Worm (Caenorhabditis elegans): Measurements from ENCODE around the gene Y59A8A.8.

Gene Y59A8A.8

DNA sequence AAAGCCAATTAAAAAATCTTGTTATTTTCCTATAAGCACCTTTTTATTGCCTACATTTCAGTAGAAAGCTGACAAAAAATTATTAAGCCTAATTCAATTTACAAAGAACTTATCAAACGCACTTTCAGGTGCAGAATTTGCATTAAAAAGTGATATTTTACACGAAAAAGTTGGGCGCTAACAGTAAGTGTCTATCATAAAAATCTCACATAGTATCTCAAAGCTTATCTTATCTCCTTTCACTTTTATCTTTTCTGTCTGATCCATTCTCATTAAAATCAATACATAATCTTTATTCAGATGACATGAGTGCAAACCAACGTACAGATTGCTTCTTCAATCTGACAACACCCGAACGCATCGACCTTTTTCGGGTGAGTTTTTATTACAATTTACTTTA is 44.6 kb downstream of the Y59A8A.8 start, which contains the start of gene dcar-1:
Gene dcar-1, plus strand, starts transcription at position 301 of the 400 bp plus-strand sequence.
- TF ChIP-seq tra-4 (tag; optimal IDR thresholded peaks at IDR 0.05), result no peak
- TF ChIP-seq tbx-11 (GFP tag; IDR thresholded peaks at IDR 0.05), result no peak
- no peak for TF ChIP-seq B0310.2 (tag; optimal IDR thresholded peaks at IDR 0.05)
- TF ChIP-seq pes-1 (GFP tag; IDR thresholded peaks at IDR 0.05), result no peak
- TF ChIP-seq hmg-4 (GFP tag; optimal IDR thresholded peaks at IDR 0.05), result no peak
- TF ChIP-seq ama-1 (optimal IDR thresholded peaks at IDR 0.05), result no peak
- no peak for TF ChIP-seq ceh-36 (tag; optimal IDR thresholded peaks at IDR 0.05)
- no peak for TF ChIP-seq sea-1 (GFP tag; conservative IDR thresholded peaks at IDR 0.05)
- no peak for TF ChIP-seq ceh-13 (GFP tag; optimal IDR thresholded peaks at IDR 0.05)
- no peak for TF ChIP-seq hnd-1 (tag; optimal IDR thresholded peaks at IDR 0.05)
- TF ChIP-seq aly-1 (tag; optimal IDR thresholded peaks at IDR 0.05), result no peak
- TF ChIP-seq flt-1 (GFP tag; IDR thresholded peaks at IDR 0.05), result no peak
- no peak for TF ChIP-seq scrt-1 (GFP tag; IDR thresholded peaks at IDR 0.05)
- no peak for TF ChIP-seq tbx-37 (GFP tag; conservative IDR thresholded peaks at IDR 0.05)
- no peak for TF ChIP-seq ets-7 (tag; optimal IDR thresholded peaks at IDR 0.05)
- TF ChIP-seq hmbx-1 (tag; optimal IDR thresholded peaks at IDR 0.05), result no peak
- TF ChIP-seq F13C5.2 (tag; optimal IDR thresholded peaks at IDR 0.05), result no peak

Data from whole organism, early embryonic.